Worm (Caenorhabditis elegans) whole organism, L3 larva: Measurements from ENCODE around the gene penr-1.

Experiments used
- R02D3.7 ChIP-seq: fragments of 150-350 bp; optimal IDR thresholded peaks from 2 replicates; lab custom pipeline; 2014; ENCODE audit warnings: missing biosample characterization, missing genetic modification characterization
- ZK546.5 ChIP-seq: sonication (generic microtip); optimal IDR thresholded peaks from 2 replicates; lab custom pipeline; 2017; ENCODE audit warnings: missing biosample characterization, missing genetic modification characterization
- aly-2 ChIP-seq: fragments of 150-350 bp; optimal IDR thresholded peaks from 2 replicates; lab custom pipeline; 2014; ENCODE audit warnings: missing biosample characterization, missing genetic modification characterization
- ama-1 ChIP-seq: fragments of 150-350 bp; optimal IDR thresholded peaks from 2 replicates; lab custom pipeline; 2018
- ceh-28 ChIP-seq: fragments of 150-350 bp; optimal IDR thresholded peaks from 2 replicates; lab custom pipeline; 2014; ENCODE audit warnings: missing biosample characterization, missing genetic modification reagents, missing genetic modification characterization
- ceh-82 ChIP-seq: fragments of 150-350 bp; optimal IDR thresholded peaks from 2 replicates; lab custom pipeline; 2014; ENCODE audit warnings: missing biosample characterization, missing genetic modification characterization
- egl-5 ChIP-seq: fragments of 150-350 bp; optimal IDR thresholded peaks from 2 replicates; lab custom pipeline; 2017; ENCODE audit warnings: missing biosample characterization, missing genetic modification reagents, missing genetic modification characterization, inconsistent platforms
- elt-2 ChIP-seq: sonication (generic microtip); optimal IDR thresholded peaks from 2 replicates; lab custom pipeline; 2016; ENCODE audit warnings: missing genetic modification reagents, mild to moderate bottlenecking, missing genetic modification characterization, missing compliant biosample characterization
- elt-3 ChIP-seq, 3 experiments: fragments of 150-350 bp in 1 of 3; sonication (generic microtip) in 2 of 3; optimal IDR thresholded peaks; 2 replicates in 2 of 3; 4 replicates in 1 of 3; lab custom pipeline; 2014 to 2017; ENCODE audit warnings: missing biosample characterization in 3 of 3, missing genetic modification characterization in 3 of 3
- fkh-10 ChIP-seq: sonication (generic microtip); optimal IDR thresholded peaks from 2 replicates; lab custom pipeline; 2017; ENCODE audit warnings: missing biosample characterization, missing genetic modification reagents, missing genetic modification characterization
- fkh-2 ChIP-seq: fragments of 150-350 bp; optimal IDR thresholded peaks from 2 replicates; lab custom pipeline; 2014; ENCODE audit warnings: missing biosample characterization, missing genetic modification reagents, missing genetic modification characterization
- fos-1 ChIP-seq: fragments of 150-350 bp; optimal IDR thresholded peaks from 2 replicates; lab custom pipeline; 2014; ENCODE audit warnings: missing biosample characterization, missing genetic modification characterization
- hmg-11 ChIP-seq: sonication (generic microtip); optimal IDR thresholded peaks from 2 replicates; lab custom pipeline; 2016; ENCODE audit warnings: missing genetic modification characterization, missing compliant biosample characterization
- jun-1 ChIP-seq: fragments of 150-350 bp; optimal IDR thresholded peaks from 2 replicates; lab custom pipeline; 2014; ENCODE audit warnings: missing biosample characterization, missing genetic modification reagents, missing genetic modification characterization
- lin-15B ChIP-seq: fragments of 150-350 bp; optimal IDR thresholded peaks from 2 replicates; lab custom pipeline; 2014; ENCODE audit warnings: missing biosample characterization, missing genetic modification characterization
- lin-39 ChIP-seq: fragments of 150-350 bp; optimal IDR thresholded peaks from 2 replicates; lab custom pipeline; 2018; ENCODE audit warnings: missing biosample characterization, missing genetic modification reagents, missing genetic modification characterization
- lsy-12 ChIP-seq: sonication (generic microtip); optimal IDR thresholded peaks from 2 replicates; lab custom pipeline; 2016; ENCODE audit warnings: mild to moderate bottlenecking, missing genetic modification characterization, missing compliant biosample characterization
- mdl-1 ChIP-seq: fragments of 150-350 bp; optimal IDR thresholded peaks from 2 replicates; lab custom pipeline; 2014; ENCODE audit warnings: missing biosample characterization, missing genetic modification characterization
- mml-1 ChIP-seq: fragments of 150-350 bp; sonication (generic microtip); optimal IDR thresholded peaks from 3 replicates; lab custom pipeline; 2014; ENCODE audit warnings: missing biosample characterization, missing genetic modification characterization
- nfya-1 ChIP-seq: sonication (generic microtip); optimal IDR thresholded peaks from 2 replicates; lab custom pipeline; 2017; ENCODE audit warnings: missing genetic modification characterization, mild to moderate bottlenecking, missing compliant biosample characterization, antibody characterized with exemption, moderate library complexity; ENCODE audit not compliant: insufficient read depth
- nhr-11 ChIP-seq: fragments of 150-350 bp; optimal IDR thresholded peaks from 2 replicates; lab custom pipeline; 2014; ENCODE audit warnings: missing biosample characterization, missing genetic modification characterization
- nhr-12 ChIP-seq: fragments of 150-350 bp; optimal IDR thresholded peaks from 2 replicates; lab custom pipeline; 2014; ENCODE audit warnings: missing biosample characterization, missing genetic modification characterization
- nhr-25 ChIP-seq: sonication (generic microtip); optimal IDR thresholded peaks from 2 replicates; lab custom pipeline; 2017; ENCODE audit warnings: missing biosample characterization, missing genetic modification characterization
- nhr-28 ChIP-seq: fragments of 150-350 bp; optimal IDR thresholded peaks from 2 replicates; lab custom pipeline; 2014; ENCODE audit warnings: missing biosample characterization, missing genetic modification characterization
- nhr-43 ChIP-seq: sonication (generic microtip); optimal IDR thresholded peaks from 2 replicates; lab custom pipeline; 2016; ENCODE audit warnings: mild to moderate bottlenecking, missing genetic modification characterization, missing compliant biosample characterization; ENCODE audit not compliant: poor library complexity, severe bottlenecking
- nhr-76 ChIP-seq: fragments of 150-350 bp; sonication (generic microtip); optimal IDR thresholded peaks from 5 replicates; lab custom pipeline; 2014; ENCODE audit warnings: missing biosample characterization, missing genetic modification characterization
- pqm-1 ChIP-seq: fragments of 150-350 bp; optimal IDR thresholded peaks from 2 replicates; lab custom pipeline; 2017; ENCODE audit warnings: missing biosample characterization, missing genetic modification characterization, inconsistent platforms
- sea-2 ChIP-seq: fragments of 150-350 bp; sonication (generic microtip); optimal IDR thresholded peaks from 4 replicates; lab custom pipeline; 2014; ENCODE audit warnings: missing biosample characterization, missing genetic modification reagents, missing genetic modification characterization
- skn-1 ChIP-seq: fragments of 150-350 bp; optimal IDR thresholded peaks from 2 replicates; lab custom pipeline; 2014; ENCODE audit warnings: missing biosample characterization, missing genetic modification characterization
- tbx-2 ChIP-seq: sonication (generic microtip); optimal IDR thresholded peaks from 2 replicates; lab custom pipeline; 2016; ENCODE audit warnings: mild to moderate bottlenecking, missing genetic modification characterization, missing compliant biosample characterization
- unc-39 ChIP-seq: sonication (generic microtip); optimal IDR thresholded peaks from 4 replicates; lab custom pipeline; 2017; ENCODE audit warnings: missing biosample characterization, missing genetic modification characterization
- unc-62 ChIP-seq: fragments of 150-350 bp; sonication (generic microtip); optimal IDR thresholded peaks from 4 replicates; lab custom pipeline; 2014; ENCODE audit warnings: missing biosample characterization, missing genetic modification reagents, missing genetic modification characterization
- zag-1 ChIP-seq: fragments of 150-350 bp; optimal IDR thresholded peaks from 2 replicates; lab custom pipeline; 2014; ENCODE audit warnings: missing biosample characterization, missing genetic modification characterization
- ztf-11 ChIP-seq: fragments of 150-350 bp; optimal IDR thresholded peaks from 2 replicates; lab custom pipeline; 2014; ENCODE audit warnings: missing biosample characterization, missing genetic modification characterization
- ztf-4 ChIP-seq: fragments of 150-350 bp; optimal IDR thresholded peaks from 2 replicates; lab custom pipeline; 2014; ENCODE audit warnings: missing biosample characterization, missing genetic modification characterization

penr-1 gene

ce11 chrV:5284270-5284980 is 15.1 kb downstream of the penr-1 start:
- TF ChIP-seq lsy-12 (tag; lab: Kevin White, UChicago) (peak; percentile 67), nhr-43 (tag; lab: Kevin White, UChicago) (peak; percentile 10)

ce11 chrV:5287273-5287672 is 18.0 kb downstream of the penr-1 start, which contains the start of gene Y49G5A.1:
Gene Y49G5A.1 (minus strand): TSS chrV:5287373.
- no peak for TF ChIP-seq ZK546.5
- no peak for TF ChIP-seq pqm-1 (tag; lab: Kevin White, UChicago)
- no peak for TF ChIP-seq fkh-10
- TF ChIP-seq unc-62 = no peak
- TF ChIP-seq nhr-11 (tag; lab: Kevin White, UChicago) = no peak
- TF ChIP-seq nhr-25 (tag; lab: Kevin White, UChicago) = no peak
- TF ChIP-seq zag-1 (tag; lab: Kevin White, UChicago) = no peak
- TF ChIP-seq lin-15B (tag; lab: Kevin White, UChicago) = no peak
- TF ChIP-seq aly-2 (tag; lab: Kevin White, UChicago) = no peak
- TF ChIP-seq nhr-76 (tag; lab: Kevin White, UChicago) = no peak
- no peak for TF ChIP-seq ztf-11
- no peak for TF ChIP-seq mdl-1 (tag; lab: Kevin White, UChicago)
- no peak for TF ChIP-seq fkh-2 (tag; lab: Kevin White, UChicago)
- TF ChIP-seq ama-1 (lab: Kevin White, UChicago) = no peak
- TF ChIP-seq lin-39 (tag; lab: Kevin White, UChicago) = no peak
- TF ChIP-seq, all 47 proteins: peak for 0

ce11 chrV:5288676-5289075 is 19.4 kb downstream of the penr-1 start:
- no peak for TF ChIP-seq skn-1
- no peak for TF ChIP-seq mml-1 (tag; lab: Kevin White, UChicago)
- no peak for TF ChIP-seq ceh-82 (tag; lab: Kevin White, UChicago)
- TF ChIP-seq nhr-28 = no peak
- TF ChIP-seq aly-2 (tag; lab: Kevin White, UChicago) = no peak
- TF ChIP-seq nhr-12 (tag; lab: Kevin White, UChicago) = no peak
- TF ChIP-seq ama-1 (lab: Kevin White, UChicago) = no peak
- no peak for TF ChIP-seq hmg-11 (tag; lab: Kevin White, UChicago)
- no peak for TF ChIP-seq ztf-4 (tag; lab: Kevin White, UChicago)
- TF ChIP-seq elt-3 (tag; optimal IDR thresholded peaks at IDR 0.05; lab: Kevin White, UChicago) = no peak
- TF ChIP-seq sea-2 (GFP tag; lab: Kevin White, UChicago) = no peak
- TF ChIP-seq elt-2 (tag; lab: Kevin White, UChicago) = no peak
- no peak for TF ChIP-seq fkh-2 (tag; lab: Kevin White, UChicago)
- no peak for TF ChIP-seq mdl-1 (tag; lab: Kevin White, UChicago)
- no peak for TF ChIP-seq pqm-1 (tag; lab: Kevin White, UChicago)

ce11 chrV:5295940-5296339 is 26.7 kb downstream of the penr-1 start:
- TF ChIP-seq ama-1 (lab: Kevin White, UChicago) (no peak), ZK546.5 (no peak), nhr-25 (tag; lab: Kevin White, UChicago) (no peak), nhr-11 (tag; lab: Kevin White, UChicago) (no peak), zag-1 (tag; lab: Kevin White, UChicago) (no peak), R02D3.7 (tag; lab: Kevin White, UChicago) (no peak), tbx-2 (tag; lab: Kevin White, UChicago) (no peak), nhr-12 (tag; lab: Kevin White, UChicago) (no peak), nfya-1 (tag; lab: Kevin White, UChicago) (peak; percentile 34), unc-39 (tag; lab: Kevin White, UChicago) (no peak), nhr-76 (tag; lab: Kevin White, UChicago) (no peak), ceh-28 (tag; lab: Kevin White, UChicago) (no peak), jun-1 (tag; lab: Kevin White, UChicago) (no peak), fkh-10 (no peak), sea-2 (GFP tag; lab: Kevin White, UChicago) (no peak), elt-2 (tag; lab: Kevin White, UChicago) (no peak), lin-39 (tag; lab: Kevin White, UChicago) (peak; percentile 28), mdl-1 (tag; lab: Kevin White, UChicago) (no peak), fos-1 (tag; lab: Kevin White, UChicago) (no peak), unc-62 (no peak), elt-3 (tag; optimal IDR thresholded peaks at IDR 0.05; lab: Kevin White, UChicago) (no peak), pqm-1 (tag; lab: Kevin White, UChicago) (no peak), egl-5 (tag; lab: Kevin White, UChicago) (peak; percentile 30), nhr-28 (no peak)
- TF ChIP-seq, all 47 proteins: peak for 3
